Fruit fly (Drosophila melanogaster): Measurements from ENCODE around the gene CG46434.

dm6 chr3L:19494954-19495353 lies 49.1 kb downstream of the CG46434 start:
- TF ChIP-seq Dll (optimal IDR thresholded peaks at IDR 0.05) (no peak), psq (optimal IDR thresholded peaks at IDR 0.05) (no peak)
